Fruit fly (Drosophila melanogaster) whole organism, larva: ENCODE results near the gene CG11374.

ENCODE experiments used
- noc ChIP-seq: fragments of 200-800 bp; sonication (Bioruptor generic); optimal IDR thresholded peaks from 3 replicates; lab custom pipeline; 2019; ENCODE audit warnings: missing biosample characterization, mild to moderate bottlenecking, missing genetic modification characterization, moderate library complexity

The CG11374 gene

DNA sequence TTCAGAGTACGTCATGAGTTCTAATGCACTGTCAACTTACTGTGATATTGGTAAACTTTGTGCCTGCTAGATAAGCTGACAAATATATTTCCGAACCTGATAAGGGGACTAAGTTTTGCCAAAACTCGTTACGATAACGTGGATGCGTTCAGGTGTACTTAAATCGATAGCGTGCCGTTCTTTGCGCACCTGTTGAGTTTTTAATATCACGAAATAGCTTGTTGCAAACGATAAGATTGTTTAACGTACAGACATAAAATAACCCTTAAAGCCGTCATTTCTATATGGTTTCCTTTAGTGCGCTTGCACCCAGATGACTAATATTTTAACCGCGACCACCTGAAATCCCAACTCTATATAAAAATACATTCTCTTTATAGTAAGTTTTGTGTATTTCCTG is 5.9 kb downstream of the CG11374 start:
- no peak for TF ChIP-seq noc (tag; lab: Kevin White, UChicago)

- TF ChIP-seq noc (tag; lab: Kevin White, UChicago), result peak; percentile 66
Observed at dm6 chr2L:85099-85498, 9.0 kb downstream of the CG11374 start.

DNA sequence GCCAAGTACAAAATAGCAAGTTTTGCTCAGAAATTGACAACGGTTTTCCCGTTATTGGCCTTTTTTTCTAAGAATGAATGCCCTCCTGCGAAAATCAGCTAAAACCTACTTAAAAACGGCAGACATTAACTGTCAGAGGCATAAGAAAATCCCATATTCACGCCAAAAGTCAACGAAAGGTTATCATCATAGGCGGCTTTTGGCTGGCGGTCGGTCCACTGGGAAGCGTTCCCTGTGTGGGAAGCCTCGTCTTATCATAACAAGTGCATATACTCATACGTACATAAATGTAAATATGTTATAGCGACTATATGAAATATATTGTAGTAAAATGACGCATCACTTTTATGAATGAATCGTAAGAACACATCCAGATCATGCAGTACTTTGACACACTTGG is 9.6 kb downstream of the CG11374 start:
- TF ChIP-seq noc (tag; lab: Kevin White, UChicago), result no peak

DNA sequence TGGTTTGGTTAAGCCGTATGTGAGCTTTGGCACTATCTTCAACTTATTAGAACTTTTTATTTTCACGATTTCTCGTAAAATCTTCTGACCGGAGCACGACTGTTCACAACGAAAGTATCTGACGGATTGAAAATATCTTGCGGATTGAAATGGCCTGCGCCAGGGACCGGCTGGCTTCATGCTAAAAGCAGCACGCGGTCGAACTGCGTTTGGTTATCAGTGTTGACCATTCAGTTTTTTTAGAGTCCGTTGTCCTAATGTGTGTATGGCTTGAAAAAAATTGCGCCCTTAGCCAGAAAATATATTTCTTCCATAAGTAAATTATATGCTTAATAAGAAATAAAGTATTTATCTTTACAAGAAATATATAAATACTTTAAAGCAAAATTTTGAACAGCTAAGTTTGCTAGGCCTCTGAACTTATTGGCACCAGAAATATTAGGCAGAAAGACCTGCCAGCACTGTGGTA is 11.1 kb downstream of the CG11374 start, which contains the start of gene net:
Gene net (minus strand): TSS at position 133 of the 469 bp plus-strand sequence.
- peak; percentile 82 for TF ChIP-seq noc (tag; lab: Kevin White, UChicago)

dm6 chr2L:88528-88927 is 12.4 kb downstream of the CG11374 start:
- no peak for TF ChIP-seq noc (tag; lab: Kevin White, UChicago)

DNA sequence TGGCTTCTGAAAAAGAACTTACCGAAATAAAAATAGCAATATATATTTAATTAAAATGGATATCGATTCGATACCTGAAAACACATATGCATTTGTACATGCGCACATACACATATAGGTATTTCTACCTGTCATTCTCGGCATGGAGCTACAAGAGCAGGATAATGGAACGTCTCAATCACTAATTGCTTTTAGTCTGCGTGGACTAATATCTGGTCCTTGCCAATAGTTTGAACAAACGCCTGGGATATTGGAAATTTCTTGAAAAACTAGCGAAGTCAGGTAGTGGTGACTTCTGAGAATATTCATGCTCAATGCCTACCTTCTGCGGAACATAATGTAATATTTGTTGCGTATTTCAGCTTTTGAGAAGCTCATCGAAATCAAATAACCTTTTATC is 13.0 kb downstream of the CG11374 start:
- TF ChIP-seq noc (tag; lab: Kevin White, UChicago), result no peak

dm6 chr2L:90081-90480 is 13.9 kb downstream of the CG11374 start:
- no peak for TF ChIP-seq noc (tag; lab: Kevin White, UChicago)

DNA sequence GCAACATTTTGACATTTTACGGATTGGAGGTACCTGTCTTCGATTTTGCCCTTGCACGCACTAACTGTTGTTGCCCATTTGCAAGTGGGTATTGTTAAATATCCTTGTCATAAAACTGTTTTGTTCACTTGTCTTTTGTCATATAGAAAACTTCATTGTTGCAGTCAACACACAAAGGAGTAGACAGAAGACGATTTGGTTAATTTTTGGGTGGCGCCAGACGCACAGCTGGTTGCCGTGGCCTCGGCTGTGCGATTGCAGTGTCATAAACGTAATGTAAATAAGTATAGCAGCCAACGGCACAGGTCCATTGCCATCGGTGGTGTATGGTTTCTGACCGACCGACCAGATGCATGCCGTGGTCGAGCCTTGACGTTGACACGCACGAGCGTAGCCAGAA is 15.2 kb downstream of the CG11374 start:
- no peak for TF ChIP-seq noc (tag; lab: Kevin White, UChicago)

dm6 chr2L:91830-92229 is 15.7 kb downstream of the CG11374 start:
- TF ChIP-seq noc (tag; lab: Kevin White, UChicago), result no peak

DNA sequence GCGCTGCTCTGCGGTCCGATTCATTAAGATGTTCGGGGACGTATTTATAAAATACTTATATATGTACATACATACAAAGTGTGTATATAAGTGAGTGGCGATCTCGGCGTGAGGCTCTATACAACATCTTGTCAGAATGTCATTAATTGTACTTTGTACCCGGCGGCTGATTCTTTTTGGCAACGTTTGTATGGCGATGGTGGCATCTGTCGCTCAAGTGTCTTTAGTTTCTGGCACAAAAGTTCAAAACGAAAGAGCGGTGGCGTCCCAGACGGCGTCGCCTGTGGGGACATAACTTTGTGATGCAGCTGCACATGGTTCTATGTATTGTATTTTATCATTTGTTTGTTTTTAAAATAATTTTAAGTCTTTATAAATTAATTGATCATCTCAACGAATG is 16.8 kb downstream of the CG11374 start:
- TF ChIP-seq noc (tag; lab: Kevin White, UChicago), result no peak

- no peak for TF ChIP-seq noc (tag; lab: Kevin White, UChicago)
Observed at dm6 chr2L:94096-94495, 17.9 kb downstream of the CG11374 start.

dm6 chr2L:94639-95059 is 18.5 kb downstream of the CG11374 start, which contains the start of gene Zir:
Gene Zir, plus strand, starts transcription at chr2L:94739.
- no peak for TF ChIP-seq noc (tag; lab: Kevin White, UChicago)

- no peak for TF ChIP-seq noc (tag; lab: Kevin White, UChicago)
Observed at dm6 chr2L:102161-102761, 26.1 kb downstream of the CG11374 start, which contains the start of gene Creld. Gene Creld, plus strand, starts transcription at chr2L:102380.

DNA sequence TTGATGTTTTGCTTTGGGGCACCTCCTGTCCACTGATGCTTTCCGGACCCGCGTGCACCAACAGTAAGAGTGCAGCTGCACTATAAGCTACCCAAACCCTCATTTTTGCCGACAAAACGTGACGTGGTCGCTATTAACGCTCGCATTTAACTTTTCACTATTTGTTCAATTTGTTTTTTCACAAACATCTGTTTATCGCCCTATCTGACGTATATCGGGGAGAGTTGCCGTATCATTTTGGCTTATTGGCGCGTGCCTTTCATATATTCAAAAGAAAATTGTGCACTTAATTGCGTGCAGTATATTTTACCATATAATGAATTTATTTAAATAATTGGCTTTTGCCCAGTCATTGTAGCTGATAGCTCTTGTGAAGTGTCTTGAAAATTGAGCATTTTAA is 30.4 kb downstream of the CG11374 start, which contains the start of the genes Nhe1 and Sam-S:
Gene Nhe1 (minus strand): TSS at position 193 of the 400 bp plus-strand sequence.
Gene Sam-S (plus strand): TSS at position 364 of the 400 bp plus-strand sequence.
- TF ChIP-seq noc (tag; lab: Kevin White, UChicago), result no peak

- no peak for TF ChIP-seq noc (tag; lab: Kevin White, UChicago)
Observed at dm6 chr2L:107032-107431, 30.9 kb downstream of the CG11374 start.

DNA sequence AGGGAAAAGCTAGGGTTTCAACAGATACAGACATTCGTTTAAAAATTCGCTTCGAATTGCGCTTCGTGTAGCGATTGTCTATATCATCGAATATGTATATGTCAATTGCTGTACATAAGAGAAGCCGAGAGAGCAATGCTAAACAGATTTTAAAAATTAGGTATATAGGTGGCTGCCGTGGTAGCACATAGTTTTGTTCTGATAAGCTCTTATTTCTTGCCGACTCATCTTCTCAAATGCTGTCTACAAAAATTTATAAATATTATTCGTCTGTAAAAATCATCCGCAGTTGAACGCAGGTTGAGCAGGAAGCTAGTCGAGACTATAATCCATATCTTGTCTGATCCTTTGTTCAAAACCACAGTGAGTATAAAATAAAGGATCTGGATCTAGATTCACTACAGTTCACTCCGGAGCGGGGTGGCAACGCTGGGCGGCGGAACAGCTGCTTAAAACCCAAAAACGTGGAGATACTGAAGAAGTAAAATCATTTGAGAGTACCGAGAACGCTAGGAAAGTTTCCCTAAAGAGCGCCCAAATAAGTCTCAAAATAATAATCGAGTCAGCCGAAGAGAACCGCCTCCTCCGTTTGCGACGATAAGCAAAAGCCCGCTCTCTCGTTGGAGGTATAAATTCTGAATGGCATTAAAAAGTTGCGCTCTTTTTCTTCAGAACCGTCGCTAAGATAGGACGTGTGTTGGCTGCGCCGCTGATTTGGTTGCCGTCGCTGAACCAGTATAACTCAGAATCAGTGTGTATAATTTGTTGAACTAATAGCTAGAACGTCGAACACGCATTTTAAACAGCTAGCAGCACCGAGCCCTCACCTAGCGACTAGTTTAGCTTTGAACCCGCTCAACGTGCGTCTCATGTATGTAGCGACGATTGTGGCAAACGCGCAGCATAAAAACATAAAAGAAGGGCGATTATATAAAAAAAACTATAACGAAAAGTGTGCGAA is 31.6 kb downstream of the CG11374 start:
- no peak for TF ChIP-seq noc (tag; lab: Kevin White, UChicago)
